Worm (Caenorhabditis elegans): ENCODE results near the gene gvd-1.

- TF ChIP-seq sox-4 (tag; optimal IDR thresholded peaks at IDR 0.05) (no peak), fax-1 (tag; optimal IDR thresholded peaks at IDR 0.05) (no peak), nfya-1 (tag; optimal IDR thresholded peaks at IDR 0.05) (no peak), lin-11 (tag; optimal IDR thresholded peaks at IDR 0.05) (no peak), ztf-16 (tag; optimal IDR thresholded peaks at IDR 0.05) (no peak)
These were observed 34.6 kb downstream of the gvd-1 start, which contains the start of gene C24H12.8 for ce11 chrII:423086-423485.
